Worm (Caenorhabditis elegans): ENCODE measurements around the gene aco-1.

ce11 chrX:11357516-11357915, 17.8 kb downstream of the aco-1 start, which contains the start of gene pgp-4:
- no peak for TF ChIP-seq mep-1 (tag; optimal IDR thresholded peaks at IDR 0.05)
- TF ChIP-seq unc-120 (tag; optimal IDR thresholded peaks at IDR 0.05; ENCODE audit: poor library complexity, severe bottlenecking): no peak
- no peak for TF ChIP-seq lin-13 (tag; optimal IDR thresholded peaks at IDR 0.05)
- no peak for TF ChIP-seq nhr-237 (tag; optimal IDR thresholded peaks at IDR 0.05)
- TF ChIP-seq pha-4 (tag; optimal IDR thresholded peaks at IDR 0.05): no peak
- no peak for TF ChIP-seq mab-5 (tag; optimal IDR thresholded peaks at IDR 0.05)
- TF ChIP-seq sem-2 (GFP tag; optimal IDR thresholded peaks at IDR 0.05): no peak
